Worm (Caenorhabditis elegans) whole organism, mixed stage, embryonic: Measurements from ENCODE around the gene H18N23.2.
"Not testable (repeated sequence)": the region's sequence is repeated elsewhere in the genome, so short reads cannot be mapped to it uniquely, and the experiment has no call there.

Source experiments
- M03D4.4 ChIP-seq: sonication (generic microtip); optimal IDR thresholded peaks from 2 replicates; lab custom pipeline; 2017; ENCODE audit warnings: mild to moderate bottlenecking, missing genetic modification characterization, missing compliant biosample characterization
- bed-3 ChIP-seq: fragments of 200-800 bp; sonication (Bioruptor generic); optimal IDR thresholded peaks from 3 replicates; lab custom pipeline; 2018; ENCODE audit warnings: mild to moderate bottlenecking, missing genetic modification characterization, moderate library complexity, missing compliant biosample characterization
- blmp-1 ChIP-seq: fragments of 150-350 bp; optimal IDR thresholded peaks from 2 replicates; lab custom pipeline; 2014; ENCODE audit warnings: missing biosample characterization, missing genetic modification characterization
- ceh-39 ChIP-seq: fragments of 150-350 bp; optimal IDR thresholded peaks from 2 replicates; lab custom pipeline; 2014; ENCODE audit warnings: missing biosample characterization, missing genetic modification characterization
- ceh-83 ChIP-seq: fragments of 200-800 bp; sonication (Bioruptor generic); optimal IDR thresholded peaks from 2 replicates; lab custom pipeline; 2018; ENCODE audit warnings: mild to moderate bottlenecking, missing genetic modification characterization, missing compliant biosample characterization
- cnd-1 ChIP-seq: fragments of 200-800 bp; sonication (Bioruptor generic); optimal IDR thresholded peaks from 2 replicates; lab custom pipeline; 2018; ENCODE audit warnings: mild to moderate bottlenecking, missing genetic modification characterization, missing compliant biosample characterization
- elt-1 ChIP-seq: sonication (generic microtip); optimal IDR thresholded peaks from 2 replicates; lab custom pipeline; 2017; ENCODE audit warnings: missing genetic modification characterization, mild to moderate bottlenecking, missing compliant biosample characterization, antibody characterized with exemption, moderate library complexity, borderline replicate concordance; ENCODE audit not compliant: insufficient read depth
- elt-3 ChIP-seq: fragments of 150-350 bp; optimal IDR thresholded peaks from 2 replicates; lab custom pipeline; 2014; ENCODE audit warnings: missing biosample characterization, missing genetic modification characterization
- flh-1 ChIP-seq: fragments of 200-800 bp; sonication (Bioruptor generic); optimal IDR thresholded peaks from 2 replicates; lab custom pipeline; 2018; ENCODE audit warnings: mild to moderate bottlenecking, missing genetic modification characterization, moderate library complexity, missing compliant biosample characterization
- ham-2 ChIP-seq: fragments of 200-800 bp; sonication (Bioruptor generic); optimal IDR thresholded peaks from 2 replicates; lab custom pipeline; 2018; ENCODE audit warnings: mild to moderate bottlenecking, missing genetic modification characterization, missing compliant biosample characterization
- hlh-1 ChIP-seq: fragments of 150-350 bp; optimal IDR thresholded peaks from 2 replicates; lab custom pipeline; 2014; ENCODE audit warnings: missing biosample characterization, missing genetic modification reagents, missing genetic modification characterization
- lin-13 ChIP-seq: fragments of 150-350 bp; optimal IDR thresholded peaks from 2 replicates; lab custom pipeline; 2014; ENCODE audit warnings: missing biosample characterization, missing genetic modification characterization
- lin-32 ChIP-seq: fragments of 200-800 bp; sonication (Bioruptor generic); optimal IDR thresholded peaks from 2 replicates; lab custom pipeline; 2018; ENCODE audit warnings: mild to moderate bottlenecking, missing genetic modification characterization, missing compliant biosample characterization
- lsy-2 ChIP-seq: fragments of 150-350 bp; optimal IDR thresholded peaks from 2 replicates; lab custom pipeline; 2014; ENCODE audit warnings: missing biosample characterization, missing genetic modification characterization
- mep-1 ChIP-seq: fragments of 150-350 bp; optimal IDR thresholded peaks from 2 replicates; lab custom pipeline; 2017; ENCODE audit warnings: missing biosample characterization, missing genetic modification reagents, missing genetic modification characterization, inconsistent platforms
- mls-2 ChIP-seq: sonication (generic microtip); optimal IDR thresholded peaks from 2 replicates; lab custom pipeline; 2016; ENCODE audit warnings: mild to moderate bottlenecking, missing genetic modification characterization, moderate library complexity, missing compliant biosample characterization
- nhr-2 ChIP-seq: fragments of 150-350 bp; optimal IDR thresholded peaks from 2 replicates; lab custom pipeline; 2014; ENCODE audit warnings: missing biosample characterization, missing genetic modification characterization
- nhr-237 ChIP-seq: fragments of 150-350 bp; optimal IDR thresholded peaks from 2 replicates; lab custom pipeline; 2014; ENCODE audit warnings: missing biosample characterization, missing genetic modification characterization
- nhr-28 ChIP-seq: fragments of 150-350 bp; optimal IDR thresholded peaks from 2 replicates; lab custom pipeline; 2014; ENCODE audit warnings: missing biosample characterization, missing genetic modification characterization
- nhr-76 ChIP-seq: sonication (generic microtip); optimal IDR thresholded peaks from 2 replicates; lab custom pipeline; 2017; ENCODE audit warnings: missing biosample characterization, missing genetic modification characterization
- pha-4 ChIP-seq: fragments of 150-350 bp; optimal IDR thresholded peaks from 2 replicates; lab custom pipeline; 2018; ENCODE audit warnings: missing biosample characterization, missing genetic modification reagents, missing genetic modification characterization
- sem-2 ChIP-seq: fragments of 200-800 bp; sonication (Bioruptor generic); optimal IDR thresholded peaks from 2 replicates; lab custom pipeline; 2018; ENCODE audit warnings: mild to moderate bottlenecking, missing genetic modification characterization, missing compliant biosample characterization
- snpc-4 ChIP-seq: fragments of 150-350 bp; optimal IDR thresholded peaks from 2 replicates; lab custom pipeline; 2014; ENCODE audit warnings: missing biosample characterization, missing genetic modification characterization
- sptf-1 ChIP-seq: sonication (generic microtip); optimal IDR thresholded peaks from 2 replicates; lab custom pipeline; 2017; ENCODE audit warnings: mild to moderate bottlenecking, missing genetic modification characterization, moderate library complexity, missing compliant biosample characterization
- tbx-8 ChIP-seq: fragments of 200-800 bp; sonication (Bioruptor generic); optimal IDR thresholded peaks from 2 replicates; lab custom pipeline; 2018; ENCODE audit warnings: mild to moderate bottlenecking, missing genetic modification characterization, moderate library complexity, missing compliant biosample characterization
- unc-39 ChIP-seq: fragments of 150-350 bp; optimal IDR thresholded peaks from 2 replicates; lab custom pipeline; 2014; ENCODE audit warnings: missing biosample characterization, missing genetic modification characterization
- unc-62 ChIP-seq: fragments of 150-350 bp; optimal IDR thresholded peaks from 2 replicates; lab custom pipeline; 2014; ENCODE audit warnings: missing biosample characterization, missing genetic modification reagents, missing genetic modification characterization
- zip-8 ChIP-seq: fragments of 150-350 bp; optimal IDR thresholded peaks from 2 replicates; lab custom pipeline; 2014; ENCODE audit warnings: missing biosample characterization, missing genetic modification characterization

The H18N23.2 gene

ce11 chrX:17662146-17662545 is 21.5 kb upstream of the H18N23.2 start, which contains the start of gene nlp-6:
nlp-6 (plus strand) TSS chrX:17662446.
- no peak for TF ChIP-seq nhr-2 (tag; lab: Kevin White, UChicago)
- no peak for TF ChIP-seq nhr-28
- TF ChIP-seq blmp-1 (tag; lab: Kevin White, UChicago) = no peak
- no peak for TF ChIP-seq elt-1 (tag; lab: Kevin White, UChicago)
- no peak for TF ChIP-seq bed-3 (GFP tag; lab: Kevin White, UChicago)
- no peak for TF ChIP-seq hlh-1 (tag; lab: Kevin White, UChicago)
- no peak for TF ChIP-seq zip-8 (tag; lab: Kevin White, UChicago)
- TF ChIP-seq snpc-4 = no peak
- no peak for TF ChIP-seq nhr-76 (tag; lab: Kevin White, UChicago)
- no peak for TF ChIP-seq sptf-1 (tag; lab: Kevin White, UChicago)
- no peak for TF ChIP-seq ceh-39 (tag; lab: Kevin White, UChicago)
- TF ChIP-seq M03D4.4 (tag; lab: Kevin White, UChicago) = no peak
- TF ChIP-seq flh-1 (GFP tag; lab: Kevin White, UChicago) = no peak

- TF ChIP-seq lin-32 (GFP tag; lab: Kevin White, UChicago); ham-2; pha-4: not testable (repeated sequence)
Observed at ce11 chrX:17649380-17649779, 8.7 kb upstream of the H18N23.2 start, which contains the start of gene tmem-218. tmem-218 (plus strand) TSS chrX:17649680.

- TF ChIP-seq tbx-8 (GFP tag; lab: Kevin White, UChicago) (no peak), unc-62 (GFP tag; lab: Kevin White, UChicago) (no peak), blmp-1 (tag; lab: Kevin White, UChicago) (no peak), elt-3 (tag; lab: Kevin White, UChicago) (no peak), zip-8 (tag; lab: Kevin White, UChicago) (no peak), ceh-39 (tag; lab: Kevin White, UChicago) (no peak), flh-1 (GFP tag; lab: Kevin White, UChicago) (no peak), sptf-1 (tag; lab: Kevin White, UChicago) (no peak), ceh-83 (GFP tag; lab: Kevin White, UChicago) (no peak), lin-13 (tag; lab: Kevin White, UChicago) (no peak), lsy-2 (no peak), unc-39 (tag; lab: Kevin White, UChicago) (no peak), nhr-76 (tag; lab: Kevin White, UChicago) (no peak), mep-1 (tag; lab: Kevin White, UChicago) (no peak), pha-4 (no peak), ham-2 (no peak), cnd-1 (no peak), bed-3 (GFP tag; lab: Kevin White, UChicago) (no peak), mls-2 (tag; lab: Kevin White, UChicago) (no peak)
Observed at ce11 chrX:17643812-17644211, 3.1 kb upstream of the H18N23.2 start.

ce11 chrX:17642832-17643231 is 2.2 kb upstream of the H18N23.2 start:
- no peak for TF ChIP-seq hlh-1 (tag; lab: Kevin White, UChicago)
- no peak for TF ChIP-seq bed-3 (GFP tag; lab: Kevin White, UChicago)
- no peak for TF ChIP-seq lin-13 (tag; lab: Kevin White, UChicago)

- TF ChIP-seq cnd-1 (no peak), nhr-76 (tag; lab: Kevin White, UChicago) (no peak), zip-8 (tag; lab: Kevin White, UChicago) (no peak), lsy-2 (no peak), lin-13 (tag; lab: Kevin White, UChicago) (no peak), flh-1 (GFP tag; lab: Kevin White, UChicago) (no peak), sem-2 (GFP tag; lab: Kevin White, UChicago) (no peak), unc-62 (GFP tag; lab: Kevin White, UChicago) (no peak), M03D4.4 (tag; lab: Kevin White, UChicago) (no peak), nhr-28 (no peak), mep-1 (tag; lab: Kevin White, UChicago) (no peak), ham-2 (no peak), ceh-83 (GFP tag; lab: Kevin White, UChicago) (no peak), nhr-237 (no peak), blmp-1 (tag; lab: Kevin White, UChicago) (no peak), lin-32 (GFP tag; lab: Kevin White, UChicago) (no peak), mls-2 (tag; lab: Kevin White, UChicago) (no peak), snpc-4 (no peak), elt-3 (tag; lab: Kevin White, UChicago) (no peak)
Observed at ce11 chrX:17638970-17639369, 1.7 kb downstream of the H18N23.2 start.
